Worm (Caenorhabditis elegans) whole organism, late embryonic: Measurements from ENCODE around the gene Y66H1A.8.

ENCODE experiments used
- ama-1 ChIP-seq: fragments of 150-350 bp; optimal IDR thresholded peaks from 2 replicates; lab custom pipeline; 2014
- ceh-14 ChIP-seq: sonication (generic microtip); optimal IDR thresholded peaks from 2 replicates; lab custom pipeline; 2016; ENCODE audit warnings: missing genotype, missing genetic modification characterization, missing compliant biosample characterization
- ceh-24 ChIP-seq: sonication (generic microtip); optimal IDR thresholded peaks from 2 replicates; lab custom pipeline; 2016; ENCODE audit warnings: mild to moderate bottlenecking, missing genetic modification characterization, missing compliant biosample characterization
- eyg-1 ChIP-seq: sonication (generic microtip); optimal IDR thresholded peaks from 2 replicates; lab custom pipeline; 2016; ENCODE audit warnings: missing genotype, missing genetic modification characterization, missing compliant biosample characterization
- lin-11 ChIP-seq: fragments of 200-800 bp; sonication (Bioruptor generic); optimal IDR thresholded peaks from 2 replicates; lab custom pipeline; 2018; ENCODE audit warnings: mild to moderate bottlenecking, missing genetic modification characterization, missing compliant biosample characterization
- pha-4 ChIP-seq: fragments of 150-350 bp; optimal IDR thresholded peaks from 2 replicates; lab custom pipeline; 2018; ENCODE audit warnings: missing biosample characterization, missing genetic modification reagents, missing genetic modification characterization
- sox-4 ChIP-seq: sonication (generic microtip); optimal IDR thresholded peaks from 2 replicates; lab custom pipeline; 2017; ENCODE audit warnings: mild to moderate bottlenecking, missing genetic modification characterization, inconsistent platforms, missing compliant biosample characterization

DNA sequence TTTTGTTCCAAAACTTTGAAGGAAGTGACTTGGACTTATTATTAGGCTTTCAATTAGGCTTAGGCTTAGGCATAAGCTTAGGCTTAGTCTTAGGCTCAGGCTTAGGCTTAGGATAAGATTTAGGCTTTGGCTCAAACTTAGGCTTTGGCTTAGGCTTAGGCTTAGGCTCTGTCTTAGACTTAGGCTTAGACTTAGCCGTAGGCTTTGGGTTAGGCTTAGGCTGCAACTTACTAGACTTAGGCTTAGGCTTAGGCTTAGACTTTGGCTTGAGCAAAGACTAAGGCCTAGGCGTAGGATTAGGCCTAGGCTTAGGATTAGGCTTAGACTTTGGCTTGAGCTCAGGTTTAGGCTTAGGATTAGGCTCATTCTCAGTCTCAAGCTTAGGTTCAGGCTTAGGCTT is 30.1 kb upstream of the Y66H1A.8 start:
- TF ChIP-seq ama-1 (no peak), eyg-1 (tag; lab: Kevin White, UChicago) (no peak), lin-11 (tag; lab: Kevin White, UChicago) (no peak), ceh-14 (tag; lab: Kevin White, UChicago) (no peak), pha-4 (tag; lab: Kevin White, UChicago) (no peak), sox-4 (no peak), ceh-24 (tag; lab: Kevin White, UChicago) (no peak)
